Worm (Caenorhabditis elegans) whole organism, L1 larva: ENCODE data around the gene C08E8.6.

Experiments
- aly-2 ChIP-seq: fragments of 150-350 bp; optimal IDR thresholded peaks from 2 replicates; lab custom pipeline; 2014; ENCODE audit warnings: missing biosample characterization, missing genetic modification characterization
- ama-1 ChIP-seq: fragments of 150-350 bp; optimal IDR thresholded peaks from 2 replicates; lab custom pipeline; 2014
- blmp-1 ChIP-seq: fragments of 150-350 bp; optimal IDR thresholded peaks from 2 replicates; lab custom pipeline; 2014; ENCODE audit warnings: missing biosample characterization, missing genetic modification characterization
- dsc-1 ChIP-seq: sonication (generic microtip); optimal IDR thresholded peaks from 2 replicates; lab custom pipeline; 2016; ENCODE audit warnings: mild to moderate bottlenecking, missing genetic modification characterization, missing compliant biosample characterization
- lir-3 ChIP-seq: sonication (generic microtip); optimal IDR thresholded peaks from 2 replicates; lab custom pipeline; 2016; ENCODE audit warnings: mild to moderate bottlenecking, missing genetic modification characterization, moderate library complexity, missing compliant biosample characterization; ENCODE audit not compliant: poor library complexity
- lsy-2 ChIP-seq, 2 experiments: fragments of 150-350 bp; optimal IDR thresholded peaks; 2 replicates each; lab custom pipeline; 2014; ENCODE audit warnings: missing biosample characterization in 2 of 2, missing genetic modification characterization in 2 of 2
- nhr-77 ChIP-seq: fragments of 150-350 bp; optimal IDR thresholded peaks from 2 replicates; lab custom pipeline; 2014; ENCODE audit warnings: missing biosample characterization, missing genetic modification characterization
- nhr-85 ChIP-seq: sonication (generic microtip); peaks from one replicate; lab custom pipeline; 2016; ENCODE audit warnings: missing genetic modification characterization, inconsistent platforms, missing compliant biosample characterization
- pax-3 ChIP-seq: fragments of 200-800 bp; sonication (Bioruptor generic); optimal IDR thresholded peaks from 2 replicates; lab custom pipeline; 2018; ENCODE audit warnings: mild to moderate bottlenecking, missing genetic modification characterization, moderate library complexity, missing compliant biosample characterization
- tbx-2 ChIP-seq: sonication (generic microtip); optimal IDR thresholded peaks from 2 replicates; lab custom pipeline; 2016; ENCODE audit warnings: missing genetic modification characterization, missing compliant biosample characterization
- unc-130 ChIP-seq: fragments of 150-350 bp; optimal IDR thresholded peaks from 2 replicates; lab custom pipeline; 2017; ENCODE audit warnings: missing biosample characterization, missing genetic modification characterization, inconsistent platforms
- unc-30 ChIP-seq: sonication (generic microtip); optimal IDR thresholded peaks from 2 replicates; lab custom pipeline; 2017; ENCODE audit warnings: missing biosample characterization, missing genetic modification characterization
- unc-62 ChIP-seq: fragments of 150-350 bp; optimal IDR thresholded peaks from 2 replicates; lab custom pipeline; 2014; ENCODE audit warnings: missing biosample characterization, missing genetic modification reagents, missing genetic modification characterization
- ztf-11 ChIP-seq, 2 experiments: sonication (generic microtip); optimal IDR thresholded peaks; 2 replicates each; lab custom pipeline; 2016 to 2017; ENCODE audit warnings: missing genetic modification characterization in 2 of 2, missing biosample characterization in 1 of 2, missing compliant biosample characterization in 1 of 2

DNA sequence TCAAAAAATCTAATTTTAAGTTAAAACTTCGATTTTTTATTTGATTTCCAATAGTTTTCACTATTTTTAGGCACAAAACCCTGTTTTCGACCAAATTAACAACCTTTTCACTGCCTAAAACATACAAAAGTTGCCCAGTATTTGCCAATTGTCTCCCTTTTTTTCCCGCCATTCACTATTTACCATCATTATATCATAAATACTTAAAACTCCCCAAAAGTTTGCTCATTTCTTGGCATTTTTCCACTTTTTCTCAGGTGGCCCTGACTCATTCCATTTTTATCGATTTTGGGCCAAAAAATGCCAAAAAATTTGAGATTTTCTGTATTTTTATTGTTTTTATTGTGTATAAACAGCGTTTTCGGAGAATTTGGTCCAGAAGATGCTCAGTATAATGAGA lies 45.8 kb upstream of the C08E8.6 start, which contains the start of gene txt-8:
- TF ChIP-seq unc-62 (GFP tag; lab: Kevin White, UChicago) (no peak), lsy-2 (tag; optimal IDR thresholded peaks at IDR 0.05; lab: Kevin White, UChicago) (no peak), dsc-1 (tag; lab: Kevin White, UChicago) (no peak), ztf-11 (tag; optimal IDR thresholded peaks at IDR 0.05; lab: Kevin White, UChicago) (no peak), nhr-77 (no peak), ama-1 (lab: Kevin White, UChicago) (no peak), lir-3 (tag; lab: Kevin White, UChicago) (no peak), tbx-2 (no peak), pax-3 (no peak), unc-130 (tag; lab: Kevin White, UChicago) (no peak), blmp-1 (no peak), unc-30 (tag; lab: Kevin White, UChicago) (no peak), nhr-85 (no peak), aly-2 (tag; lab: Kevin White, UChicago) (no peak)
